Fruit fly (Drosophila melanogaster): ENCODE results near the gene Usp32.

Gene Usp32

DNA sequence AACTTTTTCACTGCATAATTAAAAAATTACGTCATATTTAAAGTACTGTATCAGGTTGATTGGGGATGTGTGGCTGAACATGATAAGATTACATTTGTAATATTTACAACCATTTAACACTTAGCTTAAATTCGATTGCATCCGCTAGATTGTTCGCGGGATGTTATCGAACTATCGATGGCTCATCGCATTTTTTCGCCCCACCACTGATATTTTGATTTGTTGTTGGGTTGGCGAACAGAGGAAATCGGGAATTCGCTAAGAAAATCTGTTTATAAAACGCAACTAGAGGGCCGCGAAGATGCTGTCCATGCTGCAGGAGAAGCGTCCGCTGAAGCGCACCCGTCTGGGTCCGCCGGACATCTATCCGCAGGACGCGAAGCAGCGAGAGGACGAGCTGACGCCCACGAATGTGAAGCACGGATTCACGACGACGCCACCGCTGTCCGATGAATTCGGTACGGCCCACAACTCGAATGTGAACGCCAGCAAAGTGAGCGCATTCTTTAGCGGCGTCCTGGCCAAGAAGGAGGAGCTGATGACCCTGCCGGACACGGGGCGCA is 34.5 kb upstream of the Usp32 start, which contains the start of gene kto (continued):
- TF ChIP-seq mld (GFP tag; IDR thresholded peaks at IDR 0.05; ENCODE audit: partially characterized antibody), result peak; percentile 78
- TF ChIP-seq ci (GFP tag; IDR thresholded peaks at IDR 0.05), result no peak
- no peak for TF ChIP-seq CG2120 (GFP tag; optimal IDR thresholded peaks at IDR 0.05)
- no peak for TF ChIP-seq tap (tag; optimal IDR thresholded peaks at IDR 0.05)
- no peak for TF ChIP-seq zfh2 (GFP tag; optimal IDR thresholded peaks at IDR 0.05)
- TF ChIP-seq CG10366 (GFP tag; IDR thresholded peaks at IDR 0.05), result no peak
- TF ChIP-seq zen (tag; optimal IDR thresholded peaks at IDR 0.05), result no peak
- no peak for TF ChIP-seq gce (GFP tag; IDR thresholded peaks at IDR 0.05)
- peak; percentile 92 for TF ChIP-seq bbx (GFP tag; IDR thresholded peaks at IDR 0.05; ENCODE audit: partially characterized antibody)
- no peak for TF ChIP-seq CG12155 (GFP tag; optimal IDR thresholded peaks at IDR 0.05)
- TF ChIP-seq CG8388 (GFP tag; optimal IDR thresholded peaks at IDR 0.05), result no peak
- peak; percentile 84 for TF ChIP-seq BEAF-32 (GFP tag; optimal IDR thresholded peaks at IDR 0.05)
- TF ChIP-seq Elba2 (GFP tag; optimal IDR thresholded peaks at IDR 0.05), result peak; percentile 20
- no peak for TF ChIP-seq grau (tag; optimal IDR thresholded peaks at IDR 0.05)
- peak; percentile 88 for TF ChIP-seq Bgb (GFP tag; IDR thresholded peaks at IDR 0.05; ENCODE audit: partially characterized antibody)
- no peak for TF ChIP-seq CG6272 (GFP tag; IDR thresholded peaks at IDR 0.05)
- no peak for TF ChIP-seq zfh1 (GFP tag; IDR thresholded peaks at IDR 0.05)
- TF ChIP-seq Hand (GFP tag; optimal IDR thresholded peaks at IDR 0.05), result no peak
- no peak for TF ChIP-seq CG9797 (GFP tag; optimal IDR thresholded peaks at IDR 0.05)
- TF ChIP-seq Ets97D (GFP tag; optimal IDR thresholded peaks at IDR 0.05), result no peak
- no peak for TF ChIP-seq Hsf (GFP tag; optimal IDR thresholded peaks at IDR 0.05)
- no peak for TF ChIP-seq insv (GFP tag; optimal IDR thresholded peaks at IDR 0.05)
- TF ChIP-seq hth (optimal IDR thresholded peaks at IDR 0.05), result no peak
- TF ChIP-seq Hr39 (optimal IDR thresholded peaks at IDR 0.05), result no peak
- TF ChIP-seq tna (GFP tag; IDR thresholded peaks at IDR 0.05; ENCODE audit: partially characterized antibody), result peak; percentile 87
- peak; percentile 90 for TF ChIP-seq Dref (GFP tag; IDR thresholded peaks at IDR 0.05)
- TF ChIP-seq caup (GFP tag; optimal IDR thresholded peaks at IDR 0.05; ENCODE audit: severe bottlenecking), result no peak
- no peak for TF ChIP-seq H2.0 (GFP tag; IDR thresholded peaks at IDR 0.05)
- no peak for TF ChIP-seq slp2 (GFP tag; optimal IDR thresholded peaks at IDR 0.05)
- TF ChIP-seq Fer2 (tag; optimal IDR thresholded peaks at IDR 0.05), result no peak
- TF ChIP-seq unc-4 (GFP tag; IDR thresholded peaks at IDR 0.05; ENCODE audit: partially characterized antibody), result peak; percentile 91
- no peak for TF ChIP-seq toy (GFP tag; IDR thresholded peaks at IDR 0.05)
- 0 out of 3 replicates have a peak, but pooled peaks have one; percentile 12 for TF ChIP-seq sr (GFP tag; IDR thresholded peaks at IDR 0.05)
- TF ChIP-seq hbn (GFP tag; IDR thresholded peaks at IDR 0.05; ENCODE audit: partially characterized antibody), result peak; percentile 88
- no peak for TF ChIP-seq Mrtf (GFP tag; IDR thresholded peaks at IDR 0.05)
- peak; percentile 91 for TF ChIP-seq Dll (GFP tag; IDR thresholded peaks at IDR 0.05; ENCODE audit: partially characterized antibody)
- no peak for TF ChIP-seq ranshi (GFP tag; IDR thresholded peaks at IDR 0.05)
- TF ChIP-seq CG13424 (tag; optimal IDR thresholded peaks at IDR 0.05), result no peak
- no peak for TF ChIP-seq CG13894 (tag; optimal IDR thresholded peaks at IDR 0.05)
- no peak for TF ChIP-seq CG4854 (GFP tag; optimal IDR thresholded peaks at IDR 0.05)
- TF ChIP-seq btn (GFP tag; optimal IDR thresholded peaks at IDR 0.05), result no peak
- TF ChIP-seq CG18262 (tag; optimal IDR thresholded peaks at IDR 0.05), result no peak
- no peak for TF ChIP-seq ab (GFP tag; optimal IDR thresholded peaks at IDR 0.05)
- TF ChIP-seq CG33213 (GFP tag; optimal IDR thresholded peaks at IDR 0.05), result no peak
- TF ChIP-seq CG2116 (GFP tag; optimal IDR thresholded peaks at IDR 0.05), result peak; percentile 52
- no peak for TF ChIP-seq CG17802 (tag; optimal IDR thresholded peaks at IDR 0.05)
- TF ChIP-seq CG10979 (tag; optimal IDR thresholded peaks at IDR 0.05), result no peak
- TF ChIP-seq Dp (GFP tag; optimal IDR thresholded peaks at IDR 0.05), result peak; percentile 96
- peak; percentile 89 for TF ChIP-seq Scr (GFP tag; IDR thresholded peaks at IDR 0.05; ENCODE audit: partially characterized antibody)
- TF ChIP-seq Ets65A (GFP tag), result no peak
- no peak for TF ChIP-seq Kr (GFP tag; optimal IDR thresholded peaks at IDR 0.05)

Measured in whole organism, embryonic.